Fruit fly (Drosophila melanogaster) whole organism, adult: ENCODE data around the gene CecA1.

Experiments
- CG12768 ChIP-seq: fragments of 200-800 bp; sonication (Bioruptor generic); optimal IDR thresholded peaks from 2 replicates; lab custom pipeline; 2017; ENCODE audit warnings: missing biosample characterization, missing genetic modification characterization, mild to moderate bottlenecking, moderate library complexity, missing genetic modification reagents
- CG33017 ChIP-seq: fragments of 200-800 bp; sonication (Bioruptor generic); optimal IDR thresholded peaks from 2 replicates; lab custom pipeline; 2018; ENCODE audit warnings: missing biosample characterization, mild to moderate bottlenecking, missing genetic modification characterization, moderate library complexity
- CG5204 ChIP-seq: fragments of 200-800 bp; sonication (Bioruptor generic); optimal IDR thresholded peaks from 2 replicates; lab custom pipeline; 2016; ENCODE audit warnings: missing biosample characterization, missing genetic modification characterization
- Hr96 ChIP-seq: fragments of 200-800 bp; sonication (Bioruptor generic); optimal IDR thresholded peaks from 2 replicates; lab custom pipeline; 2016; ENCODE audit warnings: missing biosample characterization, missing genetic modification characterization
- bab1 ChIP-seq: fragments of 200-800 bp; sonication (Bioruptor generic); optimal IDR thresholded peaks from 3 replicates; lab custom pipeline; 2019; ENCODE audit warnings: missing biosample characterization, mild to moderate bottlenecking, missing genetic modification characterization, moderate library complexity
- cic ChIP-seq: fragments of 200-800 bp; sonication (Bioruptor generic); optimal IDR thresholded peaks from 2 replicates; lab custom pipeline; 2017; ENCODE audit warnings: missing biosample characterization, mild to moderate bottlenecking, missing genetic modification characterization, moderate library complexity
- kay ChIP-seq: fragments of 200-800 bp; sonication (Bioruptor generic); peaks from one replicate; lab custom pipeline; 2016; ENCODE audit warnings: missing biosample characterization, missing genetic modification characterization, borderline replicate concordance
- ovo ChIP-seq: fragments of 200-800 bp; sonication (Bioruptor generic); optimal IDR thresholded peaks from 2 replicates; lab custom pipeline; 2016; ENCODE audit warnings: missing biosample characterization, missing genetic modification characterization
- tj ChIP-seq: fragments of 200-800 bp; sonication (Bioruptor generic); optimal IDR thresholded peaks from 3 replicates; lab custom pipeline; 2017; ENCODE audit warnings: missing biosample characterization, mild to moderate bottlenecking, missing genetic modification characterization, moderate library complexity

DNA sequence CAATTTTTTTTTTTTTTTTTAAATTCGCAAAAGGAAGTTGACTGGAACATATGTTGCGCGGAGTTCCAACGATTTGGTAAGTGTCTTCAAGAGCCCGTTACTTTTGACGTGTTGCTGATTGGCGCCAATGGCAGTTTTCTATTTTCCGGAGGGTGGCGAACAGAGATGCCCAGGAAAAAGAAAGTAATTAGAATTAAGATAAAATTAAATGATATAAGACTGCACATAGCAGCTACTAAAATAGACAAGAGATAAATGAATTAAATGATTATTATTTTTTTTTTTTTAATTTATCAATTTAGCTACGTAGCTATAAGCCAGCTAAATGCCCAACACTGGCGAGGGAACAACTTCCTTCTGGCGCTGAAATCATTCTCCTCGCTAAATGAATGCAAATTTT is 11.6 kb downstream of the CecA1 start:
- TF ChIP-seq CG33017 (tag; lab: Kevin White, UChicago) (no peak), cic (GFP tag; lab: Kevin White, UChicago) (no peak), kay (GFP tag; lab: Kevin White, UChicago) (no peak), CG12768 (GFP tag; lab: Kevin White, UChicago) (no peak), bab1 (GFP tag; lab: Kevin White, UChicago) (no peak), CG5204 (no peak), tj (GFP tag; lab: Kevin White, UChicago) (no peak), ovo (GFP tag; lab: Kevin White, UChicago) (no peak), Hr96 (GFP tag; lab: Kevin White, UChicago) (no peak)
